Fruit fly (Drosophila melanogaster) whole organism, adult: ENCODE data around the gene SF2.

Experiments
- CG11617 ChIP-seq: fragments of 200-800 bp; sonication (Bioruptor generic); optimal IDR thresholded peaks from 2 replicates; lab custom pipeline; 2017; ENCODE audit warnings: mild to moderate bottlenecking, missing biosample characterization, missing genetic modification reagents, missing genetic modification characterization
- CG12768 ChIP-seq: fragments of 200-800 bp; sonication (Bioruptor generic); optimal IDR thresholded peaks from 2 replicates; lab custom pipeline; 2017; ENCODE audit warnings: missing biosample characterization, missing genetic modification characterization, mild to moderate bottlenecking, moderate library complexity, missing genetic modification reagents
- CG14711 ChIP-seq: fragments of 200-800 bp; sonication (Bioruptor generic); optimal IDR thresholded peaks from 2 replicates; lab custom pipeline; 2018; ENCODE audit warnings: missing biosample characterization, mild to moderate bottlenecking, missing genetic modification characterization, moderate library complexity
- CG1620 ChIP-seq: fragments of 200-800 bp; sonication (Bioruptor generic); optimal IDR thresholded peaks from 2 replicates; lab custom pipeline; 2016; ENCODE audit warnings: missing biosample characterization, missing genetic modification characterization
- CG33017 ChIP-seq: fragments of 200-800 bp; sonication (Bioruptor generic); optimal IDR thresholded peaks from 2 replicates; lab custom pipeline; 2018; ENCODE audit warnings: missing biosample characterization, mild to moderate bottlenecking, missing genetic modification characterization, moderate library complexity
- CG5204 ChIP-seq: fragments of 200-800 bp; sonication (Bioruptor generic); optimal IDR thresholded peaks from 2 replicates; lab custom pipeline; 2016; ENCODE audit warnings: missing biosample characterization, missing genetic modification characterization
- CG7045 ChIP-seq: fragments of 200-800 bp; sonication (Bioruptor generic); optimal IDR thresholded peaks from 2 replicates; lab custom pipeline; 2017; ENCODE audit warnings: missing biosample characterization, mild to moderate bottlenecking, missing genetic modification characterization
- CG7101 ChIP-seq: fragments of 200-800 bp; sonication (Bioruptor generic); optimal IDR thresholded peaks from 2 replicates; lab custom pipeline; 2018; ENCODE audit warnings: missing biosample characterization, mild to moderate bottlenecking, missing genetic modification characterization, moderate library complexity
- Clk ChIP-seq: fragments of 200-800 bp; sonication (Bioruptor generic); optimal IDR thresholded peaks from 2 replicates; lab custom pipeline; 2017; ENCODE audit warnings: missing biosample characterization, missing genetic modification characterization
- Crg-1 ChIP-seq: fragments of 200-800 bp; sonication (Bioruptor generic); optimal IDR thresholded peaks from 2 replicates; lab custom pipeline; 2016; ENCODE audit warnings: missing biosample characterization, missing genetic modification characterization
- Hr96 ChIP-seq: fragments of 200-800 bp; sonication (Bioruptor generic); optimal IDR thresholded peaks from 2 replicates; lab custom pipeline; 2016; ENCODE audit warnings: missing biosample characterization, missing genetic modification characterization
- Mnt ChIP-seq: fragments of 200-800 bp; sonication (Bioruptor generic); optimal IDR thresholded peaks from 2 replicates; lab custom pipeline; 2016; ENCODE audit warnings: missing biosample characterization, mild to moderate bottlenecking, missing genetic modification characterization
- bab1 ChIP-seq: fragments of 200-800 bp; sonication (Bioruptor generic); optimal IDR thresholded peaks from 3 replicates; lab custom pipeline; 2019; ENCODE audit warnings: missing biosample characterization, mild to moderate bottlenecking, missing genetic modification characterization, moderate library complexity
- cic ChIP-seq: fragments of 200-800 bp; sonication (Bioruptor generic); optimal IDR thresholded peaks from 2 replicates; lab custom pipeline; 2017; ENCODE audit warnings: missing biosample characterization, mild to moderate bottlenecking, missing genetic modification characterization, moderate library complexity
- cnc ChIP-seq, 2 experiments: fragments of >200 bp; optimal IDR thresholded peaks; 2 replicates each; lab custom pipeline; 2017
- kay ChIP-seq: fragments of 200-800 bp; sonication (Bioruptor generic); peaks from one replicate; lab custom pipeline; 2016; ENCODE audit warnings: missing biosample characterization, missing genetic modification characterization, borderline replicate concordance
- ovo ChIP-seq: fragments of 200-800 bp; sonication (Bioruptor generic); optimal IDR thresholded peaks from 2 replicates; lab custom pipeline; 2016; ENCODE audit warnings: missing biosample characterization, missing genetic modification characterization
- pad ChIP-seq: fragments of 200-800 bp; sonication (Bioruptor generic); optimal IDR thresholded peaks from 3 replicates; lab custom pipeline; 2017; ENCODE audit warnings: missing biosample characterization, missing genetic modification characterization, mild to moderate bottlenecking, moderate library complexity, missing genetic modification reagents
- tj ChIP-seq: fragments of 200-800 bp; sonication (Bioruptor generic); optimal IDR thresholded peaks from 3 replicates; lab custom pipeline; 2017; ENCODE audit warnings: missing biosample characterization, mild to moderate bottlenecking, missing genetic modification characterization, moderate library complexity
- toe ChIP-seq: fragments of 200-800 bp; sonication (Bioruptor generic); optimal IDR thresholded peaks from 2 replicates; lab custom pipeline; 2016; ENCODE audit warnings: missing biosample characterization, missing genetic modification characterization

The SF2 gene

dm6 chr3R:16353671-16354070 lies 11.9 kb upstream of the SF2 start:
- no peak for TF ChIP-seq CG33017 (tag; lab: Kevin White, UChicago)
- peak in 1 of 2 experiments; percentile 9 for TF ChIP-seq cnc (optimal IDR thresholded peaks at IDR 0.05; lab: Kevin White, UChicago)

dm6 chr3R:16353195-16353594 lies 11.4 kb upstream of the SF2 start:
- no peak for TF ChIP-seq toe (GFP tag; lab: Kevin White, UChicago)
- no peak for TF ChIP-seq Clk (GFP tag; lab: Kevin White, UChicago)
- TF ChIP-seq CG5204 (GFP tag; lab: Kevin White, UChicago) = no peak
- TF ChIP-seq pad = no peak
- TF ChIP-seq CG1620 (GFP tag; lab: Kevin White, UChicago) = no peak
- TF ChIP-seq kay (GFP tag; lab: Kevin White, UChicago) = no peak
- no peak for TF ChIP-seq Mnt (GFP tag; lab: Kevin White, UChicago)
- TF ChIP-seq CG7045 (GFP tag; lab: Kevin White, UChicago) = no peak
- TF ChIP-seq CG33017 (tag; lab: Kevin White, UChicago) = no peak
- no peak for TF ChIP-seq CG7101 (tag; lab: Kevin White, UChicago)
- TF ChIP-seq ovo (GFP tag; lab: Kevin White, UChicago) = no peak
- no peak for TF ChIP-seq cnc (optimal IDR thresholded peaks at IDR 0.05; lab: Kevin White, UChicago)

dm6 chr3R:16352039-16352438 lies 10.3 kb upstream of the SF2 start:
- TF ChIP-seq CG12768 (GFP tag; lab: Kevin White, UChicago) = no peak
- TF ChIP-seq CG7045 (GFP tag; lab: Kevin White, UChicago) = no peak
- TF ChIP-seq CG33017 (tag; lab: Kevin White, UChicago) = no peak
- TF ChIP-seq tj (GFP tag; lab: Kevin White, UChicago) = no peak
- TF ChIP-seq Crg-1 (GFP tag; lab: Kevin White, UChicago) = no peak
- TF ChIP-seq toe (GFP tag; lab: Kevin White, UChicago) = no peak
- TF ChIP-seq Mnt (GFP tag; lab: Kevin White, UChicago) = no peak
- TF ChIP-seq CG7101 (tag; lab: Kevin White, UChicago) = no peak
- TF ChIP-seq Clk (GFP tag; lab: Kevin White, UChicago) = no peak
- TF ChIP-seq CG11617 (GFP tag; lab: Kevin White, UChicago) = no peak
- TF ChIP-seq cnc (optimal IDR thresholded peaks at IDR 0.05; lab: Kevin White, UChicago) = no peak
- no peak for TF ChIP-seq CG14711
- TF ChIP-seq ovo (GFP tag; lab: Kevin White, UChicago) = no peak

- TF ChIP-seq pad = peak; percentile 20
- TF ChIP-seq Clk (GFP tag; lab: Kevin White, UChicago) = no peak
Measured at dm6 chr3R:16351044-16351443, 9.3 kb upstream of the SF2 start.

- TF ChIP-seq CG7101 (tag; lab: Kevin White, UChicago) (no peak), Crg-1 (GFP tag; lab: Kevin White, UChicago) (no peak), CG33017 (tag; lab: Kevin White, UChicago) (no peak), Clk (GFP tag; lab: Kevin White, UChicago) (no peak), CG1620 (GFP tag; lab: Kevin White, UChicago) (no peak), Hr96 (GFP tag; lab: Kevin White, UChicago) (no peak), tj (GFP tag; lab: Kevin White, UChicago) (no peak), CG14711 (no peak), pad (no peak), CG5204 (GFP tag; lab: Kevin White, UChicago) (no peak), toe (GFP tag; lab: Kevin White, UChicago) (no peak)
Measured at dm6 chr3R:16350400-16350799, 8.6 kb upstream of the SF2 start.

- peak; percentile 43 for TF ChIP-seq cic (GFP tag; lab: Kevin White, UChicago)
- peak; percentile 19 for TF ChIP-seq CG7101 (tag; lab: Kevin White, UChicago)
- no peak for TF ChIP-seq CG7045 (GFP tag; lab: Kevin White, UChicago)
- TF ChIP-seq Mnt (GFP tag; lab: Kevin White, UChicago) = peak; percentile 63
- TF ChIP-seq tj (GFP tag; lab: Kevin White, UChicago) = peak; percentile 65
- TF ChIP-seq pad = peak; percentile 13
- no peak for TF ChIP-seq CG11617 (GFP tag; lab: Kevin White, UChicago)
- peak; percentile 65 for TF ChIP-seq bab1
- no peak for TF ChIP-seq kay (GFP tag; lab: Kevin White, UChicago)
- no peak for TF ChIP-seq CG33017 (tag; lab: Kevin White, UChicago)
Measured at dm6 chr3R:16349111-16349655, 7.4 kb upstream of the SF2 start, which contains the start of the genes CG14879 and Manf. CG14879 (minus strand) TSS chr3R:16349226. Manf (plus strand) TSS chr3R:16349404.

- TF ChIP-seq CG7101 (tag; lab: Kevin White, UChicago) = no peak
- no peak for TF ChIP-seq CG11617 (GFP tag; lab: Kevin White, UChicago)
- no peak for TF ChIP-seq ovo (GFP tag; lab: Kevin White, UChicago)
- TF ChIP-seq cnc (optimal IDR thresholded peaks at IDR 0.05; lab: Kevin White, UChicago) = no peak
- TF ChIP-seq CG33017 (tag; lab: Kevin White, UChicago) = no peak
- TF ChIP-seq CG5204 (GFP tag; lab: Kevin White, UChicago) = no peak
- TF ChIP-seq bab1 = no peak
- no peak for TF ChIP-seq toe (GFP tag; lab: Kevin White, UChicago)
- TF ChIP-seq Crg-1 (GFP tag; lab: Kevin White, UChicago) = no peak
- no peak for TF ChIP-seq CG12768 (GFP tag; lab: Kevin White, UChicago)
- TF ChIP-seq Hr96 (GFP tag; lab: Kevin White, UChicago) = no peak
- no peak for TF ChIP-seq tj (GFP tag; lab: Kevin White, UChicago)
- TF ChIP-seq Mnt (GFP tag; lab: Kevin White, UChicago) = no peak
- TF ChIP-seq CG1620 (GFP tag; lab: Kevin White, UChicago) = no peak
- TF ChIP-seq kay (GFP tag; lab: Kevin White, UChicago) = no peak
- no peak for TF ChIP-seq cic (GFP tag; lab: Kevin White, UChicago)
- TF ChIP-seq pad = no peak
Measured at dm6 chr3R:16348289-16348688, 6.5 kb upstream of the SF2 start.
